Fruit fly (Drosophila melanogaster): ENCODE data around the gene CG5850.

Gene CG5850

DNA sequence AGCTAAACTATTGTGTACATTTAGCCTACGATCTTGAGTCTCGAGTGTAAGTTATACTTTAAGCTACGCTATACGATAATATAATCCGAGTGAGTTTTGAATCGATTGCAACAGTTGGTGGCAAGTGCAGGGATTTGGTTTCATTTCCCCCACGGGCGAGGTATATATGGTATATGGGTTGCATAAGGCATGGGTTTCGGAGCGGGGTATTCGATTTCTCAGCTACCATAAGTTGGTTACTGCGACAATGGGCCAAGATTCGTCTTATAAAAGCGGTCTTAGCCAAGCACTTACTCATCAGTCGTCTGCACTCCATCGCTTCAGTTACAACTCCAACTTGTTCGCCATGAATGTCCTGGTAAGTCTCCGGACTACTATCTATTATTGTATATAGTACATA is 33.5 kb downstream of the CG5850 start, which contains the start of gene CG42367:
TSS of gene CG42367 (plus strand) at position 301 of the 400 bp plus-strand sequence.
- TF ChIP-seq fru (GFP tag; optimal IDR thresholded peaks at IDR 0.05) (no peak), dmrt93B (GFP tag; optimal IDR thresholded peaks at IDR 0.05) (no peak), psq (GFP tag; optimal IDR thresholded peaks at IDR 0.05) (no peak), Jra (GFP tag; optimal IDR thresholded peaks at IDR 0.05) (no peak), N (GFP tag; optimal IDR thresholded peaks at IDR 0.05) (no peak), ey (GFP tag; optimal IDR thresholded peaks at IDR 0.05) (no peak), rgr (GFP tag; optimal IDR thresholded peaks at IDR 0.05) (no peak), sv (GFP tag; optimal IDR thresholded peaks at IDR 0.05) (no peak), sage (GFP tag; optimal IDR thresholded peaks at IDR 0.05) (no peak), Dif (GFP tag; optimal IDR thresholded peaks at IDR 0.05; ENCODE audit: partially characterized antibody) (no peak), HLH106 (tag; optimal IDR thresholded peaks at IDR 0.05) (no peak), woc (GFP tag; optimal IDR thresholded peaks at IDR 0.05) (no peak), lola (GFP tag; optimal IDR thresholded peaks at IDR 0.05) (no peak), dl (GFP tag; optimal IDR thresholded peaks at IDR 0.05; ENCODE audit: insufficient read depth in 1 of 2, partially characterized antibody in 2 of 2) (no peak), jim (GFP tag; optimal IDR thresholded peaks at IDR 0.05) (no peak)

DNA sequence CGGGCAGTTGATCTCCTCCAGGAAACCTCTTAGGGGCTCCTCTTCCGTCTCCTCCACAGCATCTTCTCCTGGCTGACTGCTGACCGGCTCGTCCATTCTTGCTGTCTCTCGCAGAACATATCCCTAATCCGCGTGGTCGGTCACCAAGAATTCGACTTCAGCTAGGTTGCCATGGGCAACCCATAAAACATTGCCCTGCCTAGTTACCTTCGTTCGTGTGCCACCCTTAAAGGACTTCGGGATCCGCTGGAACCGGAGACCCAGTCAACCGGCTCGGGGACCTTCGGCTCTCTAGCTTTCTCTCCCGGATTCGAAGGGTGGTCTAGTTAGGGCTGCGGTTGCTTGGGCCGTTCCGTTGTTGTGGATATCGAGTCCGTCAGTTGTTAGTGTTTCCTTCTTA is 39.0 kb downstream of the CG5850 start, which contains the start of the genes TbCMF46 and CG42366:
TSS of gene TbCMF46 (minus strand) at position 101 of the 400 bp plus-strand sequence.
TSS of gene CG42366 (plus strand) at position 397 of the 400 bp plus-strand sequence.
- TF ChIP-seq Vsx2 (GFP tag; optimal IDR thresholded peaks at IDR 0.05; ENCODE audit: partially characterized antibody) (no peak), usp (GFP tag; optimal IDR thresholded peaks at IDR 0.05) (no peak), dmrt93B (GFP tag; optimal IDR thresholded peaks at IDR 0.05) (no peak), OdsH (GFP tag; optimal IDR thresholded peaks at IDR 0.05) (no peak), sage (GFP tag; optimal IDR thresholded peaks at IDR 0.05) (no peak), CG9705 (GFP tag; optimal IDR thresholded peaks at IDR 0.05) (no peak), woc (GFP tag; optimal IDR thresholded peaks at IDR 0.05) (no peak), Dfd (GFP tag; optimal IDR thresholded peaks at IDR 0.05) (no peak), CG32264 (GFP tag; optimal IDR thresholded peaks at IDR 0.05) (no peak), Abd-B (GFP tag; optimal IDR thresholded peaks at IDR 0.05) (no peak), pan (optimal IDR thresholded peaks at IDR 0.05) (no peak), sv (GFP tag; optimal IDR thresholded peaks at IDR 0.05) (no peak), h (GFP tag; optimal IDR thresholded peaks at IDR 0.05) (no peak), rgr (GFP tag; optimal IDR thresholded peaks at IDR 0.05) (no peak)

DNA sequence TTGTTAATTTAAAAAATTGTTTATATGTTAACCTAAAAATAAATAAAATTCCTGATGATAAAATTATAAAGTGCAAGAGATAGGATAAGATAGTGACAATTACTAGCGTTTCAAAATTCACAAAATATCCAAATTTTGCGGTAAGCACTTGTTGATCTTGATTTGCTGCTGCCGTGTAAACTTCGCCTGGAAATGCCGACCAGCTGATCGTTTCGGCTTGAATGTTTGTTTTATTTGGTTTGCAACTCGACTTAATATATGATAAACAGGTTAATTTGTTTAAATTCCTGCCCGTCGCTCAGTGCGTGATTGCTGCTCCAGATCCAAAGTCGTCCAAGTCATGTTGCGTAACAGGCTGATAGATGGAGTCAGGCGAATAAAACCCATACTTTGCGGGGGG is 42.3 kb downstream of the CG5850 start, which contains the start of gene CG4592:
TSS of gene CG4592 (plus strand) at position 233 of the 400 bp plus-strand sequence.
- TF ChIP-seq br (GFP tag; optimal IDR thresholded peaks at IDR 0.05), result peak; percentile 73
- peak; percentile 60 for TF ChIP-seq Hr83 (GFP tag; optimal IDR thresholded peaks at IDR 0.05; ENCODE audit: poor library complexity, severe bottlenecking)
- TF ChIP-seq h (GFP tag; optimal IDR thresholded peaks at IDR 0.05), result peak; percentile 78
- peak; percentile 39 for TF ChIP-seq psq (GFP tag; optimal IDR thresholded peaks at IDR 0.05)
- no peak for TF ChIP-seq pan (optimal IDR thresholded peaks at IDR 0.05)
- peak; percentile 52 for TF ChIP-seq woc (GFP tag; optimal IDR thresholded peaks at IDR 0.05)
- TF ChIP-seq CG9705 (GFP tag; optimal IDR thresholded peaks at IDR 0.05), result peak; percentile 43
- TF ChIP-seq HLH106 (tag; optimal IDR thresholded peaks at IDR 0.05), result peak; percentile 73
- TF ChIP-seq OdsH (GFP tag; optimal IDR thresholded peaks at IDR 0.05), result peak; percentile 62
- no peak for TF ChIP-seq Myc (optimal IDR thresholded peaks at IDR 0.05)
- no peak for TF ChIP-seq fru (GFP tag; optimal IDR thresholded peaks at IDR 0.05)
- TF ChIP-seq Dif (GFP tag; optimal IDR thresholded peaks at IDR 0.05; ENCODE audit: partially characterized antibody), result no peak
- TF ChIP-seq Abd-B (GFP tag; optimal IDR thresholded peaks at IDR 0.05), result no peak
- TF ChIP-seq dmrt93B (GFP tag; optimal IDR thresholded peaks at IDR 0.05), result peak; percentile 25
- no peak for TF ChIP-seq brk (GFP tag; optimal IDR thresholded peaks at IDR 0.05)
- no peak for TF ChIP-seq Dfd (GFP tag; optimal IDR thresholded peaks at IDR 0.05)
- TF ChIP-seq N (GFP tag; optimal IDR thresholded peaks at IDR 0.05), result no peak
- TF ChIP-seq foxo (GFP tag; optimal IDR thresholded peaks at IDR 0.05), result peak in 1 of 2 experiments; percentile 81
- no peak for TF ChIP-seq Rel (GFP tag; optimal IDR thresholded peaks at IDR 0.05)
- TF ChIP-seq Rel (tag; optimal IDR thresholded peaks at IDR 0.05), result no peak
- TF ChIP-seq Hr78 (GFP tag; optimal IDR thresholded peaks at IDR 0.05), result no peak
- peak; percentile 43 for TF ChIP-seq sv (GFP tag; optimal IDR thresholded peaks at IDR 0.05)
- no peak for TF ChIP-seq ey (GFP tag; optimal IDR thresholded peaks at IDR 0.05)
- TF ChIP-seq Jra (GFP tag; optimal IDR thresholded peaks at IDR 0.05), result peak; percentile 26
- TF ChIP-seq CG32264 (GFP tag; optimal IDR thresholded peaks at IDR 0.05), result peak; percentile 19

DNA sequence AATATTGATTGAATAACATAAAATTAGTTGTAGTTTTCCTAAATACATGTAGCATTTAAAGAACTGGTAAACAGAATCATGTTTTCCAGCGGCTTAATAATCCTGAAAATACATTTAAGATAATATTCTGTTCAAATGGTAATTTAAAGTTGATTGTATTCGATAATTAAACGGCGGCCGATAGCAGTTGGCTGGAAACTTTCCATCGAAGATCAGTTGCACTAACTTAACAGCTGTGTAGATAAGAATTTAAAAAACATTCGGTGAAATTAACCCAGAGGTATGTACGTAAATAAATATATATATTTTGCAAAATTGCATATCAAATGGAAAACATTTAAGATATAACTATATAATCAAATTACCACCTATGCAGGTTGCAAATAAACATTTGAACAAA is 43.8 kb downstream of the CG5850 start, which contains the start of gene CG4594:
TSS of gene CG4594 (plus strand) at position 212 of the 400 bp plus-strand sequence.
- TF ChIP-seq CrebA (GFP tag; optimal IDR thresholded peaks at IDR 0.05; ENCODE audit: borderline replicate concordance), result no peak
- peak; percentile 41 for TF ChIP-seq sage (GFP tag; optimal IDR thresholded peaks at IDR 0.05)
